Worm (Caenorhabditis elegans): ENCODE results near the gene lipl-1.

lipl-1 gene

ce11 chrV:12950812-12951528 is 31.2 kb downstream of the lipl-1 start, which contains the start of the genes T16G1.9 and T16G1.18 (continued):
- TF ChIP-seq dpl-1 (GFP tag; optimal IDR thresholded peaks at IDR 0.05): peak in 2 of 3 experiments; percentile 43 to 62
- no peak for TF ChIP-seq unc-86 (tag; optimal IDR thresholded peaks at IDR 0.05)
- peak; percentile 22 for TF ChIP-seq lin-13 (GFP tag; optimal IDR thresholded peaks at IDR 0.05)
- TF ChIP-seq nhr-71 (tag; optimal IDR thresholded peaks at IDR 0.05): peak; percentile 49
- peak; percentile 30 for TF ChIP-seq nhr-77 (tag; optimal IDR thresholded peaks at IDR 0.05)
- TF ChIP-seq ets-5 (GFP tag; IDR thresholded peaks at IDR 0.05): no peak
- no peak for TF ChIP-seq egl-27 (tag; optimal IDR thresholded peaks at IDR 0.05)
- peak in 2 of 3 experiments; percentile 21 to 47 for TF ChIP-seq ceh-82 (tag; optimal IDR thresholded peaks at IDR 0.05)
- no peak for TF ChIP-seq unc-130 (tag; optimal IDR thresholded peaks at IDR 0.05)
- TF ChIP-seq lin-15B (tag; optimal IDR thresholded peaks at IDR 0.05): peak; percentile 12
- no peak for TF ChIP-seq lir-3 (tag; optimal IDR thresholded peaks at IDR 0.05; ENCODE audit: poor library complexity)
- peak; percentile 58 to 65 for TF ChIP-seq efl-1 (optimal IDR thresholded peaks at IDR 0.05)
- peak in 1 of 2 experiments; percentile 28 for TF ChIP-seq efl-1 (GFP tag; optimal IDR thresholded peaks at IDR 0.05 in 1 of 2)
- peak; percentile 24 for TF ChIP-seq nhr-47 (tag; optimal IDR thresholded peaks at IDR 0.05)
- TF ChIP-seq nhr-20 (tag; optimal IDR thresholded peaks at IDR 0.05): peak; percentile 25
- no peak for TF ChIP-seq mef-2 (tag; optimal IDR thresholded peaks at IDR 0.05)
- TF ChIP-seq C16A3.4 (tag; optimal IDR thresholded peaks at IDR 0.05): peak; percentile 9

- TF ChIP-seq egl-13 (tag; optimal IDR thresholded peaks at IDR 0.05): no peak
- TF ChIP-seq grh-1 (GFP tag; IDR thresholded peaks at IDR 0.05): no peak
- TF ChIP-seq jun-1 (tag; optimal IDR thresholded peaks at IDR 0.05): no peak
- TF ChIP-seq hlh-4 (tag; optimal IDR thresholded peaks at IDR 0.05): no peak
- TF ChIP-seq sox-4 (tag; optimal IDR thresholded peaks at IDR 0.05): no peak
- peak; percentile 43 for TF ChIP-seq snu-23 (GFP tag; optimal IDR thresholded peaks at IDR 0.05)
- TF ChIP-seq nhr-71 (tag; optimal IDR thresholded peaks at IDR 0.05): peak; percentile 30
- no peak for TF ChIP-seq pag-3 (tag; optimal IDR thresholded peaks at IDR 0.05; ENCODE audit: borderline replicate concordance, insufficient read depth)
- TF ChIP-seq nhr-47 (tag; optimal IDR thresholded peaks at IDR 0.05): peak; percentile 15
- TF ChIP-seq dpl-1 (GFP tag; optimal IDR thresholded peaks at IDR 0.05): peak in 2 of 3 experiments; percentile 24 to 66
- TF ChIP-seq lin-35 (GFP tag; optimal IDR thresholded peaks at IDR 0.05): peak; percentile 33 to 48
- peak; percentile 1 for TF ChIP-seq swsn-7 (tag; optimal IDR thresholded peaks at IDR 0.05)
- peak; percentile 28 for TF ChIP-seq blmp-1 (tag; optimal IDR thresholded peaks at IDR 0.05)
- no peak for TF ChIP-seq dsc-1 (tag; optimal IDR thresholded peaks at IDR 0.05)
- TF ChIP-seq C16A3.4 (tag; optimal IDR thresholded peaks at IDR 0.05): peak; percentile 2
- peak; percentile 49 for TF ChIP-seq rnt-1 (tag; optimal IDR thresholded peaks at IDR 0.05)
- peak; percentile 26 to 56 for TF ChIP-seq lsy-2 (tag; optimal IDR thresholded peaks at IDR 0.05)
- TF ChIP-seq lin-14 (GFP tag; optimal IDR thresholded peaks at IDR 0.05): peak; percentile 32
- TF ChIP-seq efl-1 (optimal IDR thresholded peaks at IDR 0.05): peak; percentile 30 to 41
- peak in 1 of 2 experiments; percentile 18 for TF ChIP-seq efl-1 (GFP tag; optimal IDR thresholded peaks at IDR 0.05 in 1 of 2)
- TF ChIP-seq xbp-1 (tag; optimal IDR thresholded peaks at IDR 0.05): peak; percentile 33
- TF ChIP-seq ceh-82 (tag; optimal IDR thresholded peaks at IDR 0.05): peak in 1 of 3 experiments; percentile 12
Observed at ce11 chrV:12952287-12952686, 32.5 kb downstream of the lipl-1 start, which contains the start of gene pqn-68. Gene pqn-68 (plus strand): TSS chrV:12952636.

ce11 chrV:12953702-12954101 is 33.9 kb downstream of the lipl-1 start, which contains the start of gene eif-3.K:
Gene eif-3.K (plus strand): TSS chrV:12954002.
- no peak for TF ChIP-seq grh-1 (GFP tag; IDR thresholded peaks at IDR 0.05)
- no peak for TF ChIP-seq pax-3 (tag; optimal IDR thresholded peaks at IDR 0.05)

ce11 chrV:12954261-12954660 is 34.5 kb downstream of the lipl-1 start:
- no peak for TF ChIP-seq lsy-2 (tag; optimal IDR thresholded peaks at IDR 0.05)
- no peak for TF ChIP-seq efl-1 (optimal IDR thresholded peaks at IDR 0.05)
- TF ChIP-seq efl-1 (GFP tag; optimal IDR thresholded peaks at IDR 0.05 in 1 of 2): peak in 1 of 2 experiments; percentile 69
- no peak for TF ChIP-seq nhr-237 (tag; optimal IDR thresholded peaks at IDR 0.05)
- TF ChIP-seq sup-37 (GFP tag; optimal IDR thresholded peaks at IDR 0.05): no peak

All from whole organism, L1 larva.